Fruit fly (Drosophila melanogaster): ENCODE measurements around the gene CG15529.

dm6 chr3R:30123163-30123562, 28.7 kb upstream of the CG15529 start, which contains the start of gene CG45072:
- no peak for TF ChIP-seq psq (optimal IDR thresholded peaks at IDR 0.05)
- TF ChIP-seq ttk (optimal IDR thresholded peaks at IDR 0.05): no peak

Measured in Kc167 (cell line).